Fruit fly (Drosophila melanogaster): ENCODE results near the gene CG43246.

CG43246 gene

dm6 chr3L:14550839-14551415 is 14.5 kb downstream of the CG43246 start, which contains the start of gene Gbs-70E (continued):
- peak; percentile 61 for TF ChIP-seq psq (GFP tag; optimal IDR thresholded peaks at IDR 0.05)
- TF ChIP-seq amos (GFP tag; IDR thresholded peaks at IDR 0.05; ENCODE audit: partially characterized antibody): no peak; the same call in 1 of the 2 replicates
- TF ChIP-seq CG32532 (GFP tag; IDR thresholded peaks at IDR 0.05): peak; percentile 92
- peak; percentile 95 for TF ChIP-seq CG11695 (GFP tag; IDR thresholded peaks at IDR 0.05)
- TF ChIP-seq CG30020 (tag; optimal IDR thresholded peaks at IDR 0.05): peak; percentile 69
- TF ChIP-seq D (optimal IDR thresholded peaks at IDR 0.05): no peak
- peak; percentile 85 for TF ChIP-seq D (GFP tag; optimal IDR thresholded peaks at IDR 0.05)
- peak; percentile 86 for TF ChIP-seq sqz (GFP tag; optimal IDR thresholded peaks at IDR 0.05)
- TF ChIP-seq Nf-YA (GFP tag; IDR thresholded peaks at IDR 0.05): peak; percentile 75
- peak; percentile 71 for TF ChIP-seq Hey (tag; optimal IDR thresholded peaks at IDR 0.05)
- peak; percentile 93 for TF ChIP-seq so (GFP tag; IDR thresholded peaks at IDR 0.05)
- TF ChIP-seq CG10654 (GFP tag; optimal IDR thresholded peaks at IDR 0.05): peak; percentile 79
- peak; percentile 45 for TF ChIP-seq ab (GFP tag; optimal IDR thresholded peaks at IDR 0.05)
- TF ChIP-seq inv (GFP tag; IDR thresholded peaks at IDR 0.05; ENCODE audit: partially characterized antibody): no peak
- peak; percentile 59 for TF ChIP-seq TFAM (GFP tag; optimal IDR thresholded peaks at IDR 0.05)
- peak; percentile 94 for TF ChIP-seq BtbVII (GFP tag; optimal IDR thresholded peaks at IDR 0.05)
- TF ChIP-seq HLHmδ (GFP tag; optimal IDR thresholded peaks at IDR 0.05): peak; percentile 64
- no peak for TF ChIP-seq pzg (GFP tag; optimal IDR thresholded peaks at IDR 0.05)
- peak; percentile 88 for TF ChIP-seq maf-S (GFP tag; optimal IDR thresholded peaks at IDR 0.05)
- TF ChIP-seq disco-r (GFP tag; optimal IDR thresholded peaks at IDR 0.05): peak; percentile 86
- TF ChIP-seq Nf-YC (tag; optimal IDR thresholded peaks at IDR 0.05): peak; percentile 85
- peak; percentile 92 for TF ChIP-seq her (GFP tag; optimal IDR thresholded peaks at IDR 0.05)
- no peak for TF ChIP-seq hbn (GFP tag; IDR thresholded peaks at IDR 0.05; ENCODE audit: partially characterized antibody)
- TF ChIP-seq Dbx (GFP tag; IDR thresholded peaks at IDR 0.05): peak; percentile 73
- TF ChIP-seq CG18599 (GFP tag; optimal IDR thresholded peaks at IDR 0.05): peak; percentile 92
- peak; percentile 86 for TF ChIP-seq CG9215 (GFP tag; IDR thresholded peaks at IDR 0.05)
- TF ChIP-seq CG15479 (GFP tag; optimal IDR thresholded peaks at IDR 0.05): peak; percentile 44
- peak; percentile 39 for TF ChIP-seq fd102C (GFP tag; optimal IDR thresholded peaks at IDR 0.05)
- TF ChIP-seq ci (GFP tag; IDR thresholded peaks at IDR 0.05): peak; percentile 90
- TF ChIP-seq ems (GFP tag; optimal IDR thresholded peaks at IDR 0.05): peak; percentile 86
- peak; percentile 92 for TF ChIP-seq pb (GFP tag; optimal IDR thresholded peaks at IDR 0.05)
- peak; percentile 27 for TF ChIP-seq tup (GFP tag; optimal IDR thresholded peaks at IDR 0.05)
- TF ChIP-seq CG12299 (tag; optimal IDR thresholded peaks at IDR 0.05): peak; percentile 91
- TF ChIP-seq fru (optimal IDR thresholded peaks at IDR 0.05): no peak
- peak; percentile 90 for TF ChIP-seq org-1 (GFP tag; optimal IDR thresholded peaks at IDR 0.05)
- TF ChIP-seq CG18262 (tag; optimal IDR thresholded peaks at IDR 0.05): peak; percentile 96
- TF ChIP-seq tin (GFP tag; optimal IDR thresholded peaks at IDR 0.05): peak; percentile 86
- TF ChIP-seq cwo (GFP tag; optimal IDR thresholded peaks at IDR 0.05): peak; percentile 88
- peak; percentile 62; the same call in 1 of the 2 replicates for TF ChIP-seq CG13287 (GFP tag; IDR thresholded peaks at IDR 0.05; ENCODE audit: partially characterized antibody)
- peak; percentile 71 for TF ChIP-seq CG12071 (GFP tag; optimal IDR thresholded peaks at IDR 0.05)
- no peak for TF ChIP-seq Sry-β (GFP tag; optimal IDR thresholded peaks at IDR 0.05)
- TF ChIP-seq CG7271 (tag; optimal IDR thresholded peaks at IDR 0.05): peak; percentile 75
- TF ChIP-seq eve (GFP tag; optimal IDR thresholded peaks at IDR 0.05): peak in 1 of 2 experiments; percentile 97
- TF ChIP-seq Hr78 (GFP tag; optimal IDR thresholded peaks at IDR 0.05): peak in 1 of 2 experiments; percentile 81
- TF ChIP-seq fd64A (GFP tag; optimal IDR thresholded peaks at IDR 0.05): peak; percentile 61
- TF ChIP-seq NC2β (GFP tag; optimal IDR thresholded peaks at IDR 0.05): peak; percentile 90
- peak; percentile 91 for TF ChIP-seq CG8089 (GFP tag; optimal IDR thresholded peaks at IDR 0.05)
- peak; percentile 91 for TF ChIP-seq lmd (GFP tag; IDR thresholded peaks at IDR 0.05)
- peak; percentile 86 for TF ChIP-seq Abd-B (GFP tag; optimal IDR thresholded peaks at IDR 0.05)
- peak; percentile 66 for TF ChIP-seq schlank (tag; optimal IDR thresholded peaks at IDR 0.05)
